Fruit fly (Drosophila melanogaster) whole organism, prepupa: ENCODE data around the gene CG31910.

Experiments
- CG3032 ChIP-seq: fragments of 200-800 bp; optimal IDR thresholded peaks from 2 replicates; lab custom pipeline; 2019; ENCODE audit warnings: missing biosample characterization, mild to moderate bottlenecking, missing genetic modification characterization, moderate library complexity
- CG9139 ChIP-seq: fragments of 200-800 bp; sonication (Bioruptor generic); optimal IDR thresholded peaks from 3 replicates; lab custom pipeline; 2017; ENCODE audit warnings: missing biosample characterization, mild to moderate bottlenecking, missing genetic modification characterization
- Eip93F ChIP-seq: fragments of 200-800 bp; sonication (Bioruptor generic); optimal IDR thresholded peaks from 2 replicates; lab custom pipeline; 2016; ENCODE audit warnings: missing biosample characterization, mild to moderate bottlenecking, missing genetic modification characterization
- spab ChIP-seq: fragments of 200-800 bp; sonication (Bioruptor generic); optimal IDR thresholded peaks from 2 replicates; lab custom pipeline; 2017; ENCODE audit warnings: missing biosample characterization, mild to moderate bottlenecking, missing genetic modification characterization, missing genetic modification reagents

DNA sequence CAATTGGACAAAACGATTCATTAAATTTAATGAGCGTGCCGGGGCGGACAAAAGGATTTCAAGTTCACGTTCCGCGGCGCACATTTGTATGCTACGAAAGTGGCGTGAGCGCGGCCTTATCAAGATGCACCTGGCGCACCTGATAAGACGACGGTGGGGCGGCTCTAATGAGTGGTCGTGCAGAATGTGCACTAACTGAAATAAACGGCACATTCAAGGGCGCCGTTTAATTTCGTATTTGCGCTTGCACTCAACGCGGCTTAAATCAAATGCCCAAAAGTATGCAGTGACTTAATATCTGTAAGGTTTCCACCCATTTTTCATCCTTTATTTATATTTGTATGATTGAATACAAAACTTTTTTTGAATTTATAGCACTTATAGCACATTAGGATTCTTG is 28.5 kb downstream of the CG31910 start:
- TF ChIP-seq spab (GFP tag; lab: Kevin White, UChicago) (no peak), CG9139 (GFP tag; lab: Kevin White, UChicago) (no peak), CG3032 (tag; lab: Kevin White, UChicago) (no peak), Eip93F (no peak)
